Worm (Caenorhabditis elegans): ENCODE data around the gene hhat-2.

Gene hhat-2

DNA sequence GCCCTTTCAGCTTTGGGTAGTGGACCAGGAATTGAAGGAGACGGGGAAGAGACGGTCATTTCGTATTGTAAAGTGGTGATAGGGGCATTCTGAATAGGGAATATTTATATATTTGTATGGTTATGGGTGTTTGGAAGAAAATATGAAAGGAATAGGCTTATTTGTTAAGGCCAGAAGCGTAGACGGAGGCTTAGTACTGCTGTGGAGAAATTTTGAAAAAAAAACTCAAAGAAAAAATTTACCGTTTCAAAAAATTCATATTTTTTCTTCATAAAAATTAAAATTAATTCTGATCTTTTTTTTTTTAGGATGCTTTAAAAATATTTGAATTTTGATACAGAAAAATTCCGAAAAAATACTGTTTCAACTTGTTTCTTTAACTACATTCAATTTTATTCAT lies at the start of gene hhat-2:
TSS of gene hhat-2 (minus strand) at position 101 of the 400 bp plus-strand sequence.
- TF ChIP-seq nhr-85 (tag) (no peak), mep-1 (tag; optimal IDR thresholded peaks at IDR 0.05) (no peak), snpc-4 (tag; optimal IDR thresholded peaks at IDR 0.05) (no peak), ceh-8 (GFP tag; optimal IDR thresholded peaks at IDR 0.05) (no peak), grh-1 (GFP tag; IDR thresholded peaks at IDR 0.05) (no peak), pax-3 (tag; optimal IDR thresholded peaks at IDR 0.05) (no peak), zip-4 (GFP tag; optimal IDR thresholded peaks at IDR 0.05) (no peak), snu-23 (GFP tag; optimal IDR thresholded peaks at IDR 0.05) (no peak)

DNA sequence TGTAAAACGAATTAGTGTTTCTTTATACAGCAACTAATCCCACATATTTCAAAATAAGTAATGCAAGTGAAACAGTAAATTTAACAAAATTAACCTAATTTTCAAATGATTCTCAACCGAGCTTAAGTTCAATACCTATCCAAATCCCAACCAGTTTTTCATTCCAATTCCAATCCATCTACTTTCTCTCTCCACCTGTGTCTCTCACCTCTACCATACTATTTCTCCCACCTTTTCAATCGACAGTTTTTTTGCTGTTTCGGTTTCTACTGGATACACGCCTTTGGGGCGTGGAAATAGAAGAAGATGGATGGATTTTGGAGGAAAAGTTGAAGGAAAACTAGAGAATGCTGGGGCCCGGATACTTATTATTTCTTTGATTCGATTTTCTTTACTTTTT lies 48.7 kb upstream of the hhat-2 start:
- TF ChIP-seq efl-1 (optimal IDR thresholded peaks at IDR 0.05), result no peak
- peak in 1 of 2 experiments; percentile 60 for TF ChIP-seq efl-1 (GFP tag; optimal IDR thresholded peaks at IDR 0.05 in 1 of 2)
- TF ChIP-seq fkh-4 (tag; optimal IDR thresholded peaks at IDR 0.05; ENCODE audit: borderline replicate concordance), result no peak
- TF ChIP-seq blmp-1 (tag; optimal IDR thresholded peaks at IDR 0.05), result peak; percentile 61
- TF ChIP-seq nhr-85 (tag), result peak; percentile 49

DNA sequence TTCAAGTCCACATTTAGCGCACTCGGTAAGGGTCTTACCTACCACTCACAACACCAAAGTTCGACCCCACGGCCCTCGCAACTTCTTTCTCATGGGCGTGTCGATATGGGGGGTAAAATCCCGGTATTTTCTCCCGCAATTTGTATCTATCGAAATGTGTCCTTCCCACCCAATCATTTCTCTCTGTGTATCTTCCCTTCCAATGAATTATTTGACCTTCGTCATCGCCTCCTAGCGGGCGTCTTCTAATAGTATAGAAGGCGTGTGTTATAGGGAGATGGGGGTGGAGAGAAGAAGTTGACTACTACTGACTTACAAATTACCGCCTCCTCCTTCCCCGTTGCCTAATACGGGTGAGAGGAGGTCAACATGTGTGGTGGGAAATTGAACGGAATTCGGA lies 47.7 kb upstream of the hhat-2 start:
- TF ChIP-seq lin-14 (GFP tag; optimal IDR thresholded peaks at IDR 0.05), result peak; percentile 62
- TF ChIP-seq unc-30 (tag; optimal IDR thresholded peaks at IDR 0.05), result no peak
- no peak for TF ChIP-seq fos-1 (tag; optimal IDR thresholded peaks at IDR 0.05)
- TF ChIP-seq lin-35 (GFP tag; optimal IDR thresholded peaks at IDR 0.05), result no peak
- TF ChIP-seq mdl-1 (tag; optimal IDR thresholded peaks at IDR 0.05), result peak in 1 of 2 experiments; percentile 2
- peak; percentile 27 for TF ChIP-seq snu-23 (GFP tag; optimal IDR thresholded peaks at IDR 0.05)
- peak in 1 of 3 experiments; percentile 10 for TF ChIP-seq dpl-1 (GFP tag; optimal IDR thresholded peaks at IDR 0.05)
- TF ChIP-seq efl-1 (optimal IDR thresholded peaks at IDR 0.05), result no peak
- TF ChIP-seq efl-1 (GFP tag; optimal IDR thresholded peaks at IDR 0.05 in 1 of 2), result peak in 1 of 2 experiments; percentile 49
- TF ChIP-seq nhr-85 (tag), result peak; percentile 69
- TF ChIP-seq mep-1 (tag; optimal IDR thresholded peaks at IDR 0.05), result peak; percentile 56
- peak; percentile 87 for TF ChIP-seq blmp-1 (tag; optimal IDR thresholded peaks at IDR 0.05)
- TF ChIP-seq hpl-2 (GFP tag; optimal IDR thresholded peaks at IDR 0.05), result no peak
- peak in 1 of 6 experiments; percentile 10 for TF ChIP-seq elt-3 (tag; optimal IDR thresholded peaks at IDR 0.05)
- peak; percentile 11 for TF ChIP-seq nhr-71 (tag; optimal IDR thresholded peaks at IDR 0.05)
- TF ChIP-seq unc-86 (tag; optimal IDR thresholded peaks at IDR 0.05), result no peak
- no peak for TF ChIP-seq ztf-4 (tag; optimal IDR thresholded peaks at IDR 0.05)
- no peak for TF ChIP-seq F16B12.6 (tag; optimal IDR thresholded peaks at IDR 0.05)
- TF ChIP-seq efl-3 (GFP tag; optimal IDR thresholded peaks at IDR 0.05), result no peak
- TF ChIP-seq grh-1 (GFP tag; IDR thresholded peaks at IDR 0.05), result peak; percentile 50; the same call in 1 of the 2 replicates
- TF ChIP-seq C34B4.2 (tag; optimal IDR thresholded peaks at IDR 0.05), result no peak

DNA sequence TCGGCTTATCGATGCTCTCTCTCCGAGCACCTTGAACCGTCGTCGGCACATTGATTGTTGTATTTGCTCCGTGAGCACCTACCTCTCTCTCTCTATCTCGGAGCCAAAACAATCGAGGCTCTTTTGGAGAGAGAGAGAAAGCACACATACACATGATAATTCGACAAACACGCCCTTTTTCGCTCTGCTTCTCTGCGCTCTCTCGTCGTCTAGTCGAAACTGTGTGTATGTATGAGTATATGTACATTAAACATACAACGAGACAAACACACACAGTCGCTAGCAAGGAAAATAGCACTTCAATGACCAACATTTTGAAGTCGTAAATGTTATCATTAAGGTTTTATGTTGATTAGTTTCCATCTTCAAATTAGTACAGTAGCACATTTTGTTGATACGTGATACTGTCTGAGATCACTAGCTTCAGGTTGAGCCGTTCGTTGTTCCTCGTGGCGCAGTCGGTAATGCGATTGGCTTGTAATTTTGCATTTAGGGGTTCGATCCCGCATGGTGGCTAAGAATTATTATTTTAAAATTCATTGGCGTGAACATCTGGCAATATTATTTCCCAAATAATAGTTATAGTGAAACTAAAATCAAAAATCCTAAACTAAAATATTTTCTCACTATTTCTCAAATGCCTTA lies 46.1 kb upstream of the hhat-2 start:
- TF ChIP-seq jun-1 (tag; optimal IDR thresholded peaks at IDR 0.05) (peak; percentile 35), pax-3 (tag; optimal IDR thresholded peaks at IDR 0.05) (no peak), blmp-1 (tag; optimal IDR thresholded peaks at IDR 0.05) (peak; percentile 55), ceh-82 (tag; optimal IDR thresholded peaks at IDR 0.05) (peak in 1 of 3 experiments; percentile 11), lin-35 (GFP tag; optimal IDR thresholded peaks at IDR 0.05) (peak; percentile 20 to 56), nhr-28 (tag; optimal IDR thresholded peaks at IDR 0.05) (no peak), egl-27 (tag; optimal IDR thresholded peaks at IDR 0.05) (peak in 1 of 2 experiments; percentile 47), nhr-19 (GFP tag; conservative IDR thresholded peaks at IDR 0.05) (peak; percentile 40), unc-98 (GFP tag; IDR thresholded peaks at IDR 0.05) (no peak), elt-3 (tag; optimal IDR thresholded peaks at IDR 0.05) (peak in 2 of 6 experiments; percentile 1 to 52), efl-1 (optimal IDR thresholded peaks at IDR 0.05) (peak; percentile 4 to 10), efl-1 (GFP tag; optimal IDR thresholded peaks at IDR 0.05 in 1 of 2) (peak in 1 of 2 experiments; percentile 21), lin-14 (GFP tag; optimal IDR thresholded peaks at IDR 0.05) (peak; percentile 66), C16A3.4 (tag; optimal IDR thresholded peaks at IDR 0.05) (peak; percentile 8), mdl-1 (tag; optimal IDR thresholded peaks at IDR 0.05) (peak in 1 of 2 experiments; percentile 77), fos-1 (tag; optimal IDR thresholded peaks at IDR 0.05) (peak; percentile 2), isw-1 (GFP tag; IDR thresholded peaks at IDR 0.05) (no peak), mep-1 (tag; optimal IDR thresholded peaks at IDR 0.05) (peak; percentile 52), nhr-85 (tag) (peak; percentile 65), nhr-71 (tag; optimal IDR thresholded peaks at IDR 0.05) (peak; percentile 55), nhr-90 (tag; optimal IDR thresholded peaks at IDR 0.05; ENCODE audit: poor library complexity) (peak; percentile 72), lsy-2 (tag; optimal IDR thresholded peaks at IDR 0.05) (peak in 1 of 2 experiments; percentile 40), mef-2 (tag; optimal IDR thresholded peaks at IDR 0.05) (no peak), tbx-2 (tag; optimal IDR thresholded peaks at IDR 0.05) (peak; percentile 52), nhr-20 (tag; optimal IDR thresholded peaks at IDR 0.05) (peak; percentile 45), lin-13 (GFP tag; optimal IDR thresholded peaks at IDR 0.05) (no peak), snu-23 (GFP tag; optimal IDR thresholded peaks at IDR 0.05) (peak; percentile 30), elt-2 (tag; optimal IDR thresholded peaks at IDR 0.05) (peak; percentile 87), nhr-77 (tag; optimal IDR thresholded peaks at IDR 0.05) (peak; percentile 77), swsn-7 (tag; optimal IDR thresholded peaks at IDR 0.05) (peak; percentile 34)
